Worm (Caenorhabditis elegans): ENCODE results near the gene T07A5.7.
A peak's percentile ranks its signal among the peaks of the same experiment; 100 is the strongest.

Gene T07A5.7

DNA sequence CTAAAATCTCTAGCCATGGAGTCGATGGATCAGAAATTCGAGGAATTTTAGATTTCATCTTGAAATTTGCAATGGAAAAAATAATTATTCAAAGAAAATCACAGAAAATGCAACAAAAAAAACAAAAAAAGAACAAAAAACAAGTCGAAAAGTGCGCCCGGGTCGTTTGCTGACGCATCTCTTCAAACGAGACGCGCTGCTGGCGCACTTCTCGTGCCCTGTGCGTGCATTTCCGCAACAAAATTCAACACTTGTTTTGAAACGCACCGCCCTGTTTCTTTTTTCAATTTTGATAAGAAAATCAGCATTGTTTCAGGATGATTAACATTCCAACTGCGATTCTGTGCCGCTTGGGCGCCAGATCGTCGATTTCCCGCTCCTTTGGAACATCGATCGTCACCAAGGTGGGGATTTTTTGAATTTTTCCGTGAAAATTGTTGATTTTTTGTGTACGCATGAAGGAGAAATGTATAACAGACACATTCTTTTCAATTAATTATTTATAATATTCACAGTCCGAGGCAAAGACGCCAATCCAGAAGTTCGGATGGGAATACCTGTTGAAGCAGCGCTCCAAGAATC is 23.1 kb upstream of the T07A5.7 start, which contains the start of the genes jmjd-4 and mev-1 (continued):
- TF ChIP-seq hlh-30 (tag; optimal IDR thresholded peaks at IDR 0.05; ENCODE audit: insufficient read depth), result peak; percentile 82
- TF ChIP-seq ceh-20 (GFP tag; IDR thresholded peaks at IDR 0.05), result peak; percentile 86
- TF ChIP-seq ceh-44 (GFP tag; IDR thresholded peaks at IDR 0.05), result no peak
- peak; percentile 35 for TF ChIP-seq jun-1 (tag; optimal IDR thresholded peaks at IDR 0.05)
- TF ChIP-seq nhr-48 (tag; optimal IDR thresholded peaks at IDR 0.05), result peak; percentile 44
- TF ChIP-seq dmd-9 (GFP tag; IDR thresholded peaks at IDR 0.05), result no peak
- peak; percentile 69 for TF ChIP-seq php-3 (GFP tag; IDR thresholded peaks at IDR 0.05)
- no peak for TF ChIP-seq skn-1 (tag; optimal IDR thresholded peaks at IDR 0.05)
- TF ChIP-seq ces-1 (GFP tag; optimal IDR thresholded peaks at IDR 0.05), result no peak
- TF ChIP-seq aha-1 (tag), result peak; percentile 99
- TF ChIP-seq lin-29 (GFP tag; IDR thresholded peaks at IDR 0.05), result peak; percentile 74
- TF ChIP-seq nhr-6 (tag; optimal IDR thresholded peaks at IDR 0.05), result peak; percentile 64
- peak; percentile 71 for TF ChIP-seq nhr-77 (tag; optimal IDR thresholded peaks at IDR 0.05)
- TF ChIP-seq ceh-62 (tag; optimal IDR thresholded peaks at IDR 0.05), result no peak
- TF ChIP-seq F44E2.7 (GFP tag; IDR thresholded peaks at IDR 0.05), result no peak
- no peak for TF ChIP-seq daf-12 (tag; optimal IDR thresholded peaks at IDR 0.05)
- TF ChIP-seq dpl-1 (GFP tag; optimal IDR thresholded peaks at IDR 0.05), result peak; percentile 85
- peak; percentile 82 for TF ChIP-seq tra-1 (GFP tag; IDR thresholded peaks at IDR 0.05)
- TF ChIP-seq lsy-2 (tag; optimal IDR thresholded peaks at IDR 0.05), result peak; percentile 38 to 94
- TF ChIP-seq gei-8 (GFP tag; optimal IDR thresholded peaks at IDR 0.05), result no peak
- TF ChIP-seq dve-1 (tag; optimal IDR thresholded peaks at IDR 0.05; ENCODE audit: insufficient read depth), result peak; percentile 94
- peak; percentile 79 for TF ChIP-seq ama-1 (optimal IDR thresholded peaks at IDR 0.05)
- TF ChIP-seq unc-62 (GFP tag; optimal IDR thresholded peaks at IDR 0.05 in 1 of 2), result no peak
- no peak for TF ChIP-seq unc-62 (tag; optimal IDR thresholded peaks at IDR 0.05)
- peak; percentile 38 for TF ChIP-seq F49E8.2 (tag; optimal IDR thresholded peaks at IDR 0.05; ENCODE audit: borderline replicate concordance)
- TF ChIP-seq nhr-42 (GFP tag; IDR thresholded peaks at IDR 0.05), result 0 out of 2 replicates have a peak, but pooled peaks have one; percentile 67
- peak; percentile 58; the same call in 1 of the 2 replicates for TF ChIP-seq mxl-2 (GFP tag; conservative IDR thresholded peaks at IDR 0.05)
- peak; percentile 78 for TF ChIP-seq zfp-3 (GFP tag; conservative IDR thresholded peaks at IDR 0.05)
- no peak for TF ChIP-seq fos-1 (tag; optimal IDR thresholded peaks at IDR 0.05)
- TF ChIP-seq spr-3 (GFP tag; optimal IDR thresholded peaks at IDR 0.05), result peak; percentile 75
- TF ChIP-seq hmg-1.1 (GFP tag; IDR thresholded peaks at IDR 0.05), result peak; percentile 89
- peak; percentile 80 for TF ChIP-seq spr-1 (tag; optimal IDR thresholded peaks at IDR 0.05)
- no peak for TF ChIP-seq ceh-82 (tag; optimal IDR thresholded peaks at IDR 0.05)
- 0 out of 2 replicates have a peak, but pooled peaks have one; percentile 41 for TF ChIP-seq madf-9 (GFP tag; conservative IDR thresholded peaks at IDR 0.05)
- TF ChIP-seq nhr-25 (tag; optimal IDR thresholded peaks at IDR 0.05; ENCODE audit: borderline replicate concordance, insufficient read depth), result peak; percentile 40
- no peak for TF ChIP-seq nhr-10 (tag; optimal IDR thresholded peaks at IDR 0.05)
- TF ChIP-seq rbr-2 (tag; optimal IDR thresholded peaks at IDR 0.05), result peak; percentile 85
- peak; percentile 88 for TF ChIP-seq nhr-102 (tag; optimal IDR thresholded peaks at IDR 0.05)
- TF ChIP-seq unc-130 (GFP tag; optimal IDR thresholded peaks at IDR 0.05), result peak; percentile 35
- TF ChIP-seq snpc-4 (tag; optimal IDR thresholded peaks at IDR 0.05), result no peak
- TF ChIP-seq egl-43 (GFP tag; IDR thresholded peaks at IDR 0.05), result peak; percentile 81
- TF ChIP-seq mdl-1 (tag; optimal IDR thresholded peaks at IDR 0.05), result peak in 1 of 2 experiments; percentile 42
- TF ChIP-seq lir-3 (tag; optimal IDR thresholded peaks at IDR 0.05), result no peak
- no peak for TF ChIP-seq madf-5 (GFP tag; IDR thresholded peaks at IDR 0.05)
- no peak for TF ChIP-seq pqm-1 (tag; optimal IDR thresholded peaks at IDR 0.05)
- no peak for TF ChIP-seq unc-39 (tag; optimal IDR thresholded peaks at IDR 0.05)
- peak; percentile 85 to 99 for TF ChIP-seq hif-1 (tag; optimal IDR thresholded peaks at IDR 0.05)
- 0 out of 2 replicates have a peak, but pooled peaks have one; percentile 35 for TF ChIP-seq saeg-2 (GFP tag; IDR thresholded peaks at IDR 0.05)
- no peak for TF ChIP-seq R02D3.7 (tag; optimal IDR thresholded peaks at IDR 0.05)
- peak; percentile 72; the same call in 1 of the 2 replicates for TF ChIP-seq lin-1 (GFP tag; IDR thresholded peaks at IDR 0.05)
- peak; percentile 5 for TF ChIP-seq ztf-7 (tag; optimal IDR thresholded peaks at IDR 0.05)
